Worm (Caenorhabditis elegans) whole organism, L2 larva: ENCODE results near the gene lips-12.

Source experiments
- ZK546.5 ChIP-seq: sonication (generic microtip); optimal IDR thresholded peaks from 2 replicates; lab custom pipeline; 2017; ENCODE audit warnings: missing biosample characterization, missing genetic modification characterization
- blmp-1 ChIP-seq: sonication (generic microtip); optimal IDR thresholded peaks from 2 replicates; lab custom pipeline; 2017; ENCODE audit warnings: missing genetic modification characterization, mild to moderate bottlenecking, missing compliant biosample characterization, antibody characterized with exemption, moderate library complexity; ENCODE audit not compliant: insufficient read depth
- dmd-4 ChIP-seq: sonication (generic microtip); optimal IDR thresholded peaks from 2 replicates; lab custom pipeline; 2017; ENCODE audit warnings: missing biosample characterization, missing genetic modification characterization
- egl-27 ChIP-seq: sonication (generic microtip); optimal IDR thresholded peaks from 3 replicates; lab custom pipeline; 2017; ENCODE audit warnings: missing biosample characterization, missing genetic modification reagents, missing genetic modification characterization
- elt-3 ChIP-seq: sonication (generic microtip); optimal IDR thresholded peaks from 2 replicates; lab custom pipeline; 2017; ENCODE audit warnings: missing biosample characterization, missing genetic modification characterization
- fos-1 ChIP-seq: fragments of 150-350 bp; optimal IDR thresholded peaks from 2 replicates; lab custom pipeline; 2014; ENCODE audit warnings: missing biosample characterization, missing genetic modification characterization
- mab-5 ChIP-seq: fragments of 150-350 bp; optimal IDR thresholded peaks from 2 replicates; lab custom pipeline; 2014; ENCODE audit warnings: missing biosample characterization, missing genetic modification characterization
- nhr-11 ChIP-seq: fragments of 150-350 bp; optimal IDR thresholded peaks from 2 replicates; lab custom pipeline; 2014; ENCODE audit warnings: missing biosample characterization, missing genetic modification characterization
- nhr-23 ChIP-seq: fragments of 150-350 bp; optimal IDR thresholded peaks from 2 replicates; lab custom pipeline; 2014; ENCODE audit warnings: missing biosample characterization, missing genetic modification reagents, missing genetic modification characterization
- nhr-237 ChIP-seq: fragments of 150-350 bp; optimal IDR thresholded peaks from 2 replicates; lab custom pipeline; 2014; ENCODE audit warnings: missing biosample characterization, missing genetic modification characterization
- nhr-77 ChIP-seq: fragments of 150-350 bp; optimal IDR thresholded peaks from 2 replicates; lab custom pipeline; 2014; ENCODE audit warnings: missing biosample characterization, missing genetic modification characterization
- snpc-4 ChIP-seq: fragments of 150-350 bp; optimal IDR thresholded peaks from 2 replicates; lab custom pipeline; 2014; ENCODE audit warnings: missing biosample characterization, missing genetic modification characterization
- unc-62 ChIP-seq: fragments of 150-350 bp; optimal IDR thresholded peaks from 2 replicates; lab custom pipeline; 2014; ENCODE audit warnings: missing biosample characterization, missing genetic modification reagents, missing genetic modification characterization
- ztf-11 ChIP-seq: sonication (generic microtip); optimal IDR thresholded peaks from 2 replicates; lab custom pipeline; 2017; ENCODE audit warnings: missing biosample characterization, missing genetic modification characterization

DNA sequence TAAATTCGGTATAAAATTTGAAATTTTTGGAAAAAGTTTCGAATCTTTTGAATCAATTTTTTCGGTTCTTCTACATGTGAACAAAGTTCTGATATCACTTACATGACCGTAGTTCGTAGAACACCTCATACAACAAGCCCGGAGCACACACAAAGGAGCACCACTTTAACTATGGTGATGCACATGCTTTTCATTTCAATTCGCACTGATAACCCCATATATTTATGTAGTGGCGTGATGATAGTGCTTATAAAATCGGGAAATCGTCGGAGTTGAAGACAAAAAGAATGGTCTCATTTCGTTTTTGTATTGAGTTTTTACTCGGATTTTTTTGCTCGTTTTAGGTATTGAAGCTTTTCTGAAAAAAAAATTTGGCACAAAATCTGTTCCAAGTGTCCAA is 26.7 kb upstream of the lips-12 start, which contains the start of gene W09B6.4:
- TF ChIP-seq elt-3 (tag; lab: Kevin White, UChicago), result no peak
- no peak for TF ChIP-seq nhr-77
- no peak for TF ChIP-seq blmp-1 (tag; lab: Kevin White, UChicago)
- TF ChIP-seq unc-62 (GFP tag; lab: Kevin White, UChicago), result no peak
- TF ChIP-seq fos-1 (tag; lab: Kevin White, UChicago), result peak; percentile 18
- TF ChIP-seq nhr-237 (tag; lab: Kevin White, UChicago), result no peak
- TF ChIP-seq ZK546.5 (tag; lab: Kevin White, UChicago), result no peak
- no peak for TF ChIP-seq dmd-4 (tag; lab: Kevin White, UChicago)
- no peak for TF ChIP-seq mab-5 (tag; lab: Kevin White, UChicago)
- TF ChIP-seq nhr-23 (tag; lab: Kevin White, UChicago), result no peak
- no peak for TF ChIP-seq nhr-11
- TF ChIP-seq snpc-4 (tag; lab: Kevin White, UChicago), result no peak
- TF ChIP-seq egl-27 (tag; lab: Kevin White, UChicago), result no peak
- TF ChIP-seq ztf-11, result no peak
